Fruit fly (Drosophila melanogaster) Kc167 (cell line): ENCODE results near the gene CG33270.

Experiments
- Myc ChIP-seq: fragments of >200 bp; optimal IDR thresholded peaks from 2 replicates; lab custom pipeline; 2017; ENCODE audit warnings: missing external identifiers
- Sin3A ChIP-seq: fragments of >200 bp; optimal IDR thresholded peaks from 2 replicates; lab custom pipeline; 2018; ENCODE audit warnings: missing external identifiers
- h ChIP-seq: fragments of >200 bp; optimal IDR thresholded peaks from 3 replicates; lab custom pipeline; 2018; ENCODE audit warnings: missing external identifiers
- insv ChIP-seq: fragments of >200 bp; optimal IDR thresholded peaks from 3 replicates; lab custom pipeline; 2018; ENCODE audit warnings: missing external identifiers
- psq ChIP-seq: fragments of >200 bp; optimal IDR thresholded peaks from 2 replicates; lab custom pipeline; 2017; ENCODE audit warnings: missing external identifiers
- ttk ChIP-seq: sonication (Bioruptor generic); optimal IDR thresholded peaks from 2 replicates; lab custom pipeline; 2017; ENCODE audit warnings: missing external identifiers

DNA sequence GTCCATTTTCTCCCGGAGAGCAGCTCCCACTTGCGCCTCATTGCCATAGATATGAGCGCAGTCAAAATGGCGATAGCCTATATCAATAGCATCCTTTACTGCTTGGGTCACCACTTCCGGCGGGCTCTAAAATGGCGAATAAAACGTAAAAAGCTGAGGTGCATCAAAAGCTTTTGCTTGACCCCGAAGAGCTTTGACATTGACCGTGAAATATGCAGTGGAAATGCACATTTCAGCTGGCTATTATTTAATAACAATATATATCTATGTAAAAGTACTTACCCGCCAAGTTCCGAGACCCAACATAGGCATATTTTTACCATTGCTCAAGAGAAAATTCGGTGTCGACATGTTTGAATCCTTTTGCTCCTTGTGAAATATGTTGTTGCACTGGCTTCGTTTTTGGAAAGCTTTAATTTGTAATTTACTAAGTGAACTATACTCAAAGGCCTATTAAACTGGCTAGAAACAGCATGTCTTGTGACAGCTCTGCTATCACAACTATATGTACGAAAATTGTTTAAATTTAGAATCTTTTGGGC, 47.3 kb upstream of the CG33270 start, which contains the start of gene CG6083:
- TF ChIP-seq Myc (lab: Kevin White, UChicago), result no peak
- no peak for TF ChIP-seq insv (lab: Kevin White, UChicago)
- no peak for TF ChIP-seq psq (lab: Kevin White, UChicago)
- no peak for TF ChIP-seq h (lab: Kevin White, UChicago)
- no peak for TF ChIP-seq Sin3A (lab: Kevin White, UChicago)
- no peak for TF ChIP-seq ttk (lab: Kevin White, UChicago)
